Worm (Caenorhabditis elegans) whole organism, L3 larva: Measurements from ENCODE around the gene sto-1.

Experiments
- ZK546.5 ChIP-seq: sonication (generic microtip); optimal IDR thresholded peaks from 2 replicates; lab custom pipeline; 2017; ENCODE audit warnings: missing biosample characterization, missing genetic modification characterization
- aly-2 ChIP-seq: fragments of 150-350 bp; optimal IDR thresholded peaks from 2 replicates; lab custom pipeline; 2014; ENCODE audit warnings: missing biosample characterization, missing genetic modification characterization
- ama-1 ChIP-seq: fragments of 150-350 bp; optimal IDR thresholded peaks from 2 replicates; lab custom pipeline; 2018
- ceh-16 ChIP-seq: sonication (generic microtip); optimal IDR thresholded peaks from 2 replicates; lab custom pipeline; 2017; ENCODE audit warnings: missing biosample characterization, missing genetic modification characterization
- ceh-82 ChIP-seq: fragments of 150-350 bp; optimal IDR thresholded peaks from 2 replicates; lab custom pipeline; 2014; ENCODE audit warnings: missing biosample characterization, missing genetic modification characterization
- ceh-9 ChIP-seq: sonication (generic microtip); optimal IDR thresholded peaks from 2 replicates; lab custom pipeline; 2018; ENCODE audit warnings: missing biosample characterization, missing genetic modification characterization
- daf-12 ChIP-seq: fragments of 150-350 bp; optimal IDR thresholded peaks from 2 replicates; lab custom pipeline; 2014; ENCODE audit warnings: missing biosample characterization, missing genetic modification reagents, missing genetic modification characterization
- egl-5 ChIP-seq: fragments of 150-350 bp; optimal IDR thresholded peaks from 2 replicates; lab custom pipeline; 2017; ENCODE audit warnings: missing biosample characterization, missing genetic modification reagents, missing genetic modification characterization, inconsistent platforms
- elt-1 ChIP-seq: fragments of 150-350 bp; optimal IDR thresholded peaks from 2 replicates; lab custom pipeline; 2014; ENCODE audit warnings: missing biosample characterization, missing genetic modification characterization
- elt-2 ChIP-seq: sonication (generic microtip); optimal IDR thresholded peaks from 2 replicates; lab custom pipeline; 2016; ENCODE audit warnings: missing genetic modification reagents, mild to moderate bottlenecking, missing genetic modification characterization, missing compliant biosample characterization
- elt-3 ChIP-seq, 3 experiments: fragments of 150-350 bp in 1 of 3; sonication (generic microtip) in 2 of 3; optimal IDR thresholded peaks; 2 replicates in 2 of 3; 4 replicates in 1 of 3; lab custom pipeline; 2014 to 2017; ENCODE audit warnings: missing biosample characterization in 3 of 3, missing genetic modification characterization in 3 of 3
- eor-1 ChIP-seq, 2 experiments: fragments of 150-350 bp; optimal IDR thresholded peaks; 2 replicates each; lab custom pipeline; 2014 to 2018; ENCODE audit warnings: missing biosample characterization in 2 of 2, missing genetic modification characterization in 2 of 2
- fos-1 ChIP-seq: fragments of 150-350 bp; optimal IDR thresholded peaks from 2 replicates; lab custom pipeline; 2014; ENCODE audit warnings: missing biosample characterization, missing genetic modification characterization
- hmg-11 ChIP-seq: sonication (generic microtip); optimal IDR thresholded peaks from 2 replicates; lab custom pipeline; 2016; ENCODE audit warnings: missing genetic modification characterization, missing compliant biosample characterization
- jun-1 ChIP-seq: fragments of 150-350 bp; optimal IDR thresholded peaks from 2 replicates; lab custom pipeline; 2014; ENCODE audit warnings: missing biosample characterization, missing genetic modification reagents, missing genetic modification characterization
- lin-15B ChIP-seq: fragments of 150-350 bp; optimal IDR thresholded peaks from 2 replicates; lab custom pipeline; 2014; ENCODE audit warnings: missing biosample characterization, missing genetic modification characterization
- lin-39 ChIP-seq: fragments of 150-350 bp; optimal IDR thresholded peaks from 2 replicates; lab custom pipeline; 2018; ENCODE audit warnings: missing biosample characterization, missing genetic modification reagents, missing genetic modification characterization
- lsy-12 ChIP-seq: sonication (generic microtip); optimal IDR thresholded peaks from 2 replicates; lab custom pipeline; 2016; ENCODE audit warnings: mild to moderate bottlenecking, missing genetic modification characterization, missing compliant biosample characterization
- mml-1 ChIP-seq: fragments of 150-350 bp; sonication (generic microtip); optimal IDR thresholded peaks from 3 replicates; lab custom pipeline; 2014; ENCODE audit warnings: missing biosample characterization, missing genetic modification characterization
- nfya-1 ChIP-seq: sonication (generic microtip); optimal IDR thresholded peaks from 2 replicates; lab custom pipeline; 2017; ENCODE audit warnings: missing genetic modification characterization, mild to moderate bottlenecking, missing compliant biosample characterization, antibody characterized with exemption, moderate library complexity; ENCODE audit not compliant: insufficient read depth
- nhr-12 ChIP-seq: fragments of 150-350 bp; optimal IDR thresholded peaks from 2 replicates; lab custom pipeline; 2014; ENCODE audit warnings: missing biosample characterization, missing genetic modification characterization
- nhr-23 ChIP-seq: fragments of 150-350 bp; optimal IDR thresholded peaks from 2 replicates; lab custom pipeline; 2014; ENCODE audit warnings: missing biosample characterization, missing genetic modification reagents, missing genetic modification characterization
- nhr-237 ChIP-seq: fragments of 150-350 bp; optimal IDR thresholded peaks from 2 replicates; lab custom pipeline; 2014; ENCODE audit warnings: missing biosample characterization, missing genetic modification characterization
- nhr-25 ChIP-seq: sonication (generic microtip); optimal IDR thresholded peaks from 2 replicates; lab custom pipeline; 2017; ENCODE audit warnings: missing biosample characterization, missing genetic modification characterization
- nhr-28 ChIP-seq: fragments of 150-350 bp; optimal IDR thresholded peaks from 2 replicates; lab custom pipeline; 2014; ENCODE audit warnings: missing biosample characterization, missing genetic modification characterization
- nhr-77 ChIP-seq: fragments of 150-350 bp; optimal IDR thresholded peaks from 2 replicates; lab custom pipeline; 2014; ENCODE audit warnings: missing biosample characterization, missing genetic modification characterization
- pha-4 ChIP-seq: fragments of 150-350 bp; optimal IDR thresholded peaks from 2 replicates; lab custom pipeline; 2014; ENCODE audit warnings: missing biosample characterization, missing genetic modification reagents, missing genetic modification characterization
- pqm-1 ChIP-seq: fragments of 150-350 bp; optimal IDR thresholded peaks from 2 replicates; lab custom pipeline; 2017; ENCODE audit warnings: missing biosample characterization, missing genetic modification characterization, inconsistent platforms
- tbx-2 ChIP-seq: sonication (generic microtip); optimal IDR thresholded peaks from 2 replicates; lab custom pipeline; 2016; ENCODE audit warnings: mild to moderate bottlenecking, missing genetic modification characterization, missing compliant biosample characterization
- unc-39 ChIP-seq: sonication (generic microtip); optimal IDR thresholded peaks from 4 replicates; lab custom pipeline; 2017; ENCODE audit warnings: missing biosample characterization, missing genetic modification characterization
- unc-62 ChIP-seq: fragments of 150-350 bp; sonication (generic microtip); optimal IDR thresholded peaks from 4 replicates; lab custom pipeline; 2014; ENCODE audit warnings: missing biosample characterization, missing genetic modification reagents, missing genetic modification characterization
- ztf-4 ChIP-seq: fragments of 150-350 bp; optimal IDR thresholded peaks from 2 replicates; lab custom pipeline; 2014; ENCODE audit warnings: missing biosample characterization, missing genetic modification characterization

Gene sto-1

ce11 chrX:7562625-7563024, at the start of gene sto-1:
sto-1 (plus strand) TSS chrX:7562824.
- TF ChIP-seq nhr-237 (tag; lab: Kevin White, UChicago) (no peak), nhr-23 (no peak), pqm-1 (no peak), ztf-4 (tag; lab: Kevin White, UChicago) (no peak), nhr-25 (tag; lab: Kevin White, UChicago) (no peak), jun-1 (tag; lab: Kevin White, UChicago) (no peak), ama-1 (no peak), unc-39 (tag; lab: Kevin White, UChicago) (no peak), elt-3 (tag; optimal IDR thresholded peaks at IDR 0.05; lab: Kevin White, UChicago) (no peak), ceh-9 (tag; lab: Kevin White, UChicago) (no peak), fos-1 (tag; lab: Kevin White, UChicago) (no peak), aly-2 (tag; lab: Kevin White, UChicago) (no peak), lsy-12 (no peak)
- TF ChIP-seq, all 47 proteins: peak for 0

ce11 chrX:7519569-7519968, 43.1 kb upstream of the sto-1 start, which contains the start of gene chts-1:
chts-1 (minus strand) TSS chrX:7519669.
- no peak for TF ChIP-seq nhr-12 (tag; lab: Kevin White, UChicago)
- no peak for TF ChIP-seq ceh-82
- TF ChIP-seq aly-2 (tag; lab: Kevin White, UChicago), result no peak
- no peak for TF ChIP-seq pqm-1
- TF ChIP-seq hmg-11 (tag; lab: Kevin White, UChicago), result no peak
- TF ChIP-seq unc-62 (GFP tag; lab: Kevin White, UChicago), result no peak
- TF ChIP-seq elt-2 (tag; lab: Kevin White, UChicago), result no peak
- no peak for TF ChIP-seq elt-3 (tag; optimal IDR thresholded peaks at IDR 0.05; lab: Kevin White, UChicago)

- TF ChIP-seq nhr-77 (tag; lab: Kevin White, UChicago) (no peak), egl-5 (tag; lab: Kevin White, UChicago) (peak; percentile 93), elt-1 (no peak), unc-62 (GFP tag; lab: Kevin White, UChicago) (no peak), lin-39 (tag; lab: Kevin White, UChicago) (peak; percentile 14), tbx-2 (no peak)
Measured at ce11 chrX:7522595-7522994, 40.0 kb upstream of the sto-1 start.

- TF ChIP-seq daf-12, result no peak
- peak; percentile 27 for TF ChIP-seq nfya-1
Measured at ce11 chrX:7523799-7524198, 38.8 kb upstream of the sto-1 start.

ce11 chrX:7525271-7525670, 37.4 kb upstream of the sto-1 start, which contains the start of gene F46C8.3:
F46C8.3 (plus strand) TSS chrX:7525571.
- TF ChIP-seq tbx-2, result no peak
- TF ChIP-seq egl-5 (tag; lab: Kevin White, UChicago), result no peak
- TF ChIP-seq mml-1 (tag; lab: Kevin White, UChicago), result no peak
- TF ChIP-seq pha-4 (tag; lab: Kevin White, UChicago), result no peak
- no peak for TF ChIP-seq aly-2 (tag; lab: Kevin White, UChicago)
- no peak for TF ChIP-seq lin-15B
- TF ChIP-seq ceh-16 (tag; lab: Kevin White, UChicago), result no peak
- no peak for TF ChIP-seq ama-1
- TF ChIP-seq, all 47 proteins: peak for 0

ce11 chrX:7532632-7533031, 30.0 kb upstream of the sto-1 start, which contains the start of gene ceh-14:
ceh-14 (minus strand) TSS chrX:7532732.
- TF ChIP-seq nhr-28 (tag; lab: Kevin White, UChicago), result no peak
- TF ChIP-seq ZK546.5 (tag; lab: Kevin White, UChicago), result no peak
- TF ChIP-seq jun-1 (tag; lab: Kevin White, UChicago), result no peak
- TF ChIP-seq nhr-237 (tag; lab: Kevin White, UChicago), result no peak
- TF ChIP-seq aly-2 (tag; lab: Kevin White, UChicago), result no peak
- no peak for TF ChIP-seq mml-1 (tag; lab: Kevin White, UChicago)
- TF ChIP-seq eor-1 (tag; optimal IDR thresholded peaks at IDR 0.05; lab: Kevin White, UChicago), result no peak
